Fruit fly (Drosophila melanogaster) whole organism, prepupa: Measurements from ENCODE around the gene Rbp1-like.
A peak's percentile ranks its signal among the peaks of the same experiment; 100 is the strongest.

Experiments
- Blimp-1 ChIP-seq: fragments of 200-800 bp; sonication (Bioruptor generic); optimal IDR thresholded peaks from 3 replicates; lab custom pipeline; 2017; ENCODE audit warnings: missing biosample characterization, missing genetic modification characterization, mild to moderate bottlenecking, moderate library complexity, missing genetic modification reagents
- CG10631 ChIP-seq: fragments of 200-800 bp; sonication (Bioruptor generic); optimal IDR thresholded peaks from 2 replicates; lab custom pipeline; 2016; ENCODE audit warnings: missing biosample characterization, missing genetic modification characterization
- CG10669 ChIP-seq: fragments of 200-800 bp; sonication (Bioruptor generic); optimal IDR thresholded peaks from 3 replicates; lab custom pipeline; 2018; ENCODE audit warnings: missing biosample characterization, mild to moderate bottlenecking, missing genetic modification characterization, moderate library complexity
- CG11294 ChIP-seq: fragments of 200-800 bp; sonication (Bioruptor generic); IDR thresholded peaks from 2 replicates; pipeline ENCODE4 v1.3.6; 2022; ENCODE audit warnings: missing biosample characterization, missing genetic modification characterization
- CG11762 ChIP-seq: fragments of 200-800 bp; sonication (Bioruptor generic); optimal IDR thresholded peaks from 3 replicates; lab custom pipeline; 2016; ENCODE audit warnings: missing biosample characterization, missing genetic modification characterization; ENCODE audit not compliant: insufficient read depth
- CG11902 ChIP-seq: fragments of 200-800 bp; sonication (Bioruptor generic); optimal IDR thresholded peaks from 3 replicates; lab custom pipeline; 2016; ENCODE audit warnings: missing biosample characterization, missing genetic modification characterization
- CG15336 ChIP-seq: fragments of 200-800 bp; sonication (Bioruptor generic); IDR thresholded peaks from 2 replicates; pipeline ENCODE4 v1.3.6; 2022; ENCODE audit warnings: missing biosample characterization, missing genetic modification characterization
- CG1621 ChIP-seq: fragments of 200-800 bp; sonication (Bioruptor generic); optimal IDR thresholded peaks from 3 replicates; lab custom pipeline; 2018; ENCODE audit warnings: missing biosample characterization, mild to moderate bottlenecking, missing genetic modification characterization
- CG16779 ChIP-seq: fragments of 200-800 bp; sonication (Bioruptor generic); optimal IDR thresholded peaks from 3 replicates; lab custom pipeline; 2017; ENCODE audit warnings: missing biosample characterization, mild to moderate bottlenecking, missing genetic modification characterization
- CG3032 ChIP-seq: fragments of 200-800 bp; optimal IDR thresholded peaks from 2 replicates; lab custom pipeline; 2019; ENCODE audit warnings: missing biosample characterization, mild to moderate bottlenecking, missing genetic modification characterization, moderate library complexity
- CG31627 ChIP-seq: fragments of 200-800 bp; sonication (Bioruptor generic); optimal IDR thresholded peaks from 3 replicates; lab custom pipeline; 2016; ENCODE audit warnings: missing biosample characterization, missing genetic modification characterization
- CG32006 ChIP-seq: fragments of 200-800 bp; sonication (Bioruptor generic); optimal IDR thresholded peaks from 3 replicates; lab custom pipeline; 2017; ENCODE audit warnings: missing biosample characterization, mild to moderate bottlenecking, missing genetic modification characterization
- CG3919 ChIP-seq: fragments of 200-800 bp; sonication (Bioruptor generic); optimal IDR thresholded peaks from 3 replicates; lab custom pipeline; 2016; ENCODE audit warnings: missing biosample characterization, missing genetic modification characterization
- CG4318 ChIP-seq: fragments of 200-800 bp; sonication (Bioruptor generic); optimal IDR thresholded peaks from 3 replicates; lab custom pipeline; 2017; ENCODE audit warnings: missing biosample characterization, mild to moderate bottlenecking, missing genetic modification characterization
- CG6276 ChIP-seq: fragments of 200-800 bp; sonication (Bioruptor generic); optimal IDR thresholded peaks from 2 replicates; lab custom pipeline; 2017; ENCODE audit warnings: missing biosample characterization, mild to moderate bottlenecking, missing genetic modification characterization
- CG6792 ChIP-seq: fragments of 200-800 bp; sonication (Bioruptor generic); optimal IDR thresholded peaks from 3 replicates; lab custom pipeline; 2016; ENCODE audit warnings: missing biosample characterization, missing genetic modification characterization
- CG6808 ChIP-seq: fragments of 200-800 bp; sonication (Bioruptor generic); optimal IDR thresholded peaks from 3 replicates; lab custom pipeline; 2017; ENCODE audit warnings: missing biosample characterization, missing genetic modification characterization, mild to moderate bottlenecking, moderate library complexity, missing genetic modification reagents
- CG6854 ChIP-seq: fragments of 200-800 bp; sonication (Bioruptor generic); optimal IDR thresholded peaks from 2 replicates; lab custom pipeline; 2017; ENCODE audit warnings: missing biosample characterization, mild to moderate bottlenecking, missing genetic modification characterization
- CG7368 ChIP-seq: fragments of 200-800 bp; sonication (Bioruptor generic); optimal IDR thresholded peaks from 3 replicates; lab custom pipeline; 2016; ENCODE audit warnings: missing biosample characterization, missing genetic modification characterization
- CG8119 ChIP-seq: fragments of 200-800 bp; sonication (Bioruptor generic); IDR thresholded peaks from 3 replicates; pipeline ENCODE4 v1.3.6; 2022; ENCODE audit warnings: missing biosample characterization, missing genetic modification characterization
- CG8319 ChIP-seq: fragments of 200-800 bp; sonication (Bioruptor generic); optimal IDR thresholded peaks from 3 replicates; lab custom pipeline; 2016; ENCODE audit warnings: missing biosample characterization, missing genetic modification characterization
- CG8632 ChIP-seq: fragments of 200-800 bp; sonication (Bioruptor generic); optimal IDR thresholded peaks from 3 replicates; lab custom pipeline; 2016; ENCODE audit warnings: missing biosample characterization, missing genetic modification characterization
- Eip75B ChIP-seq: fragments of 200-800 bp; sonication (Bioruptor generic); optimal IDR thresholded peaks from 3 replicates; lab custom pipeline; 2016; ENCODE audit warnings: missing biosample characterization, missing genetic modification characterization
- Eip78C ChIP-seq: fragments of 200-800 bp; sonication (Bioruptor generic); peaks from one replicate; lab custom pipeline; 2016; ENCODE audit warnings: missing biosample characterization, missing genetic modification characterization
- Ets96B ChIP-seq: fragments of 200-800 bp; optimal IDR thresholded peaks from 2 replicates; lab custom pipeline; 2019; ENCODE audit warnings: missing biosample characterization, mild to moderate bottlenecking, missing genetic modification characterization, moderate library complexity
- Gug ChIP-seq: fragments of 200-800 bp; sonication (Bioruptor generic); IDR thresholded peaks from 2 replicates; pipeline ENCODE4 v1.3.6; 2022; ENCODE audit warnings: missing biosample characterization, missing genetic modification characterization
- Hr38 ChIP-seq: sonication (Bioruptor generic); optimal IDR thresholded peaks from 2 replicates; lab custom pipeline; 2016; ENCODE audit warnings: missing biosample characterization, missing genetic modification characterization
- Hr4 ChIP-seq: fragments of 200-800 bp; sonication (Bioruptor generic); optimal IDR thresholded peaks from 3 replicates; lab custom pipeline; 2016; ENCODE audit warnings: missing biosample characterization, missing genetic modification characterization
- Lpt ChIP-seq: fragments of 200-800 bp; sonication (Bioruptor generic); optimal IDR thresholded peaks from 3 replicates; lab custom pipeline; 2016; ENCODE audit warnings: missing biosample characterization, missing genetic modification characterization
- Met ChIP-seq: fragments of 200-800 bp; sonication (Bioruptor generic); optimal IDR thresholded peaks from 3 replicates; lab custom pipeline; 2016; ENCODE audit warnings: missing biosample characterization, missing genetic modification characterization
- OdsH ChIP-seq: fragments of 200-800 bp; sonication (Bioruptor generic); optimal IDR thresholded peaks from 3 replicates; lab custom pipeline; 2016; ENCODE audit warnings: missing biosample characterization, missing genetic modification characterization
- Sox102F ChIP-seq: fragments of 200-800 bp; sonication (Bioruptor generic); optimal IDR thresholded peaks from 2 replicates; lab custom pipeline; 2016; ENCODE audit warnings: missing biosample characterization, mild to moderate bottlenecking, missing genetic modification characterization
- Sox14 ChIP-seq: fragments of 200-800 bp; sonication (Bioruptor generic); optimal IDR thresholded peaks from 3 replicates; lab custom pipeline; 2016; ENCODE audit warnings: missing biosample characterization, missing genetic modification characterization
- Sox15 ChIP-seq: fragments of 200-800 bp; sonication (Bioruptor generic); optimal IDR thresholded peaks from 3 replicates; lab custom pipeline; 2016; ENCODE audit warnings: missing biosample characterization, missing genetic modification characterization
- acj6 ChIP-seq: fragments of 200-800 bp; sonication (Bioruptor generic); optimal IDR thresholded peaks from 3 replicates; lab custom pipeline; 2016; ENCODE audit warnings: missing biosample characterization, missing genetic modification characterization
- cyc ChIP-seq: fragments of 200-800 bp; sonication (Bioruptor generic); optimal IDR thresholded peaks from 3 replicates; lab custom pipeline; 2016; ENCODE audit warnings: missing biosample characterization, missing genetic modification characterization
- dac ChIP-seq: fragments of 200-800 bp; sonication (Bioruptor generic); optimal IDR thresholded peaks from 2 replicates; lab custom pipeline; 2017; ENCODE audit warnings: missing biosample characterization, mild to moderate bottlenecking, missing genetic modification characterization
- dsx ChIP-seq: fragments of 200-800 bp; optimal IDR thresholded peaks from 3 replicates; lab custom pipeline; 2019; ENCODE audit warnings: missing biosample characterization, mild to moderate bottlenecking, missing genetic modification characterization, moderate library complexity; ENCODE audit not compliant: poor library complexity, severe bottlenecking
- eg ChIP-seq: fragments of 200-800 bp; sonication (Bioruptor generic); IDR thresholded peaks from 3 replicates; pipeline ENCODE4 v1.3.6; 2022; ENCODE audit warnings: missing biosample characterization, missing genetic modification characterization
- esn ChIP-seq: fragments of 200-800 bp; sonication (Bioruptor generic); optimal IDR thresholded peaks from 2 replicates; lab custom pipeline; 2016; ENCODE audit warnings: missing biosample characterization, mild to moderate bottlenecking, missing genetic modification characterization, moderate library complexity
- fd85E ChIP-seq: fragments of 200-800 bp; sonication (Bioruptor generic); optimal IDR thresholded peaks from 3 replicates; lab custom pipeline; 2016; ENCODE audit warnings: missing biosample characterization, missing genetic modification characterization
- fkh ChIP-seq: fragments of 200-800 bp; sonication (Bioruptor generic); optimal IDR thresholded peaks from 3 replicates; lab custom pipeline; 2017; ENCODE audit warnings: missing biosample characterization, mild to moderate bottlenecking, missing genetic modification characterization, moderate library complexity
- lz ChIP-seq: fragments of 200-800 bp; sonication (Bioruptor generic); optimal IDR thresholded peaks from 3 replicates; lab custom pipeline; 2016; ENCODE audit warnings: missing biosample characterization, missing genetic modification characterization
- net ChIP-seq: fragments of 200-800 bp; sonication (Bioruptor generic); optimal IDR thresholded peaks from 3 replicates; lab custom pipeline; 2016; ENCODE audit warnings: missing biosample characterization, missing genetic modification characterization
- salr ChIP-seq, 2 experiments: fragments of 200-800 bp; sonication (Bioruptor generic); optimal IDR thresholded peaks; 3 replicates each; lab custom pipeline; 2016 to 2018; ENCODE audit warnings: missing biosample characterization in 2 of 2, missing genetic modification characterization in 2 of 2, mild to moderate bottlenecking in 1 of 2
- spab ChIP-seq: fragments of 200-800 bp; sonication (Bioruptor generic); optimal IDR thresholded peaks from 2 replicates; lab custom pipeline; 2017; ENCODE audit warnings: missing biosample characterization, mild to moderate bottlenecking, missing genetic modification characterization, missing genetic modification reagents
- ss ChIP-seq, 2 experiments: fragments of 200-800 bp; sonication (Bioruptor generic); optimal IDR thresholded peaks; 2 replicates in 1 of 2; 3 replicates in 1 of 2; lab custom pipeline; 2017 to 2018; ENCODE audit warnings: mild to moderate bottlenecking in 2 of 2, missing biosample characterization in 2 of 2, missing genetic modification characterization in 2 of 2, moderate library complexity in 1 of 2
- svp ChIP-seq: fragments of 200-800 bp; sonication (Bioruptor generic); peaks from one replicate; lab custom pipeline; 2016; ENCODE audit warnings: missing biosample characterization, missing genetic modification characterization
- topi ChIP-seq: fragments of 200-800 bp; sonication (Bioruptor generic); optimal IDR thresholded peaks from 3 replicates; lab custom pipeline; 2016; ENCODE audit warnings: missing biosample characterization, missing genetic modification characterization

Rbp1-like gene

DNA sequence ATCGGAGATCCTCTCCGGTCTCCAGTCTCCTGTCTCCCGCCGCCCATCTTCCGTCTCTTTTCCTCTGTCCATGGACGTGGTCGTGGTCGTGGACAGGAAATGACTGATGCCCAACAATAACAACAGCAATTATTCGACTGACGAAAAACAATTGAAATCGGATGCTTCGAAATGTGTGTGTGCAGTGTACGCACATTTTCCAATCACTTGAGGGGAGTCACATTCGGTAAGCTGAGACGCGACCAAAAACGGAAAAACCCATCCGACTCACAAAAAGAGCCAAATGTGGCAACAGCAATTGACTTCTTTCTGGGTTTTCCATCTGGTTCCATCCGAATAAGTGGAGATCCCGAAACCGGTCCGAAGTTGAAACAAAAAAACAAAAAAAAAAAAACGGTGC, 15.2 kb downstream of the Rbp1-like start:
- TF ChIP-seq CG15336 (no peak), OdsH (GFP tag; lab: Kevin White, UChicago) (no peak), ss (GFP tag; optimal IDR thresholded peaks at IDR 0.05; lab: Kevin White, UChicago) (no peak), svp (GFP tag; lab: Kevin White, UChicago) (no peak), lz (GFP tag; lab: Kevin White, UChicago) (no peak), Sox15 (GFP tag; lab: Kevin White, UChicago) (no peak), salr (GFP tag; optimal IDR thresholded peaks at IDR 0.05; lab: Kevin White, UChicago) (no peak), Sox102F (GFP tag; lab: Kevin White, UChicago) (no peak), CG6276 (GFP tag; lab: Kevin White, UChicago) (no peak), CG6808 (no peak), net (no peak), Sox14 (GFP tag; lab: Kevin White, UChicago) (no peak), CG3032 (tag; lab: Kevin White, UChicago) (no peak), dac (GFP tag; lab: Kevin White, UChicago) (no peak)

DNA sequence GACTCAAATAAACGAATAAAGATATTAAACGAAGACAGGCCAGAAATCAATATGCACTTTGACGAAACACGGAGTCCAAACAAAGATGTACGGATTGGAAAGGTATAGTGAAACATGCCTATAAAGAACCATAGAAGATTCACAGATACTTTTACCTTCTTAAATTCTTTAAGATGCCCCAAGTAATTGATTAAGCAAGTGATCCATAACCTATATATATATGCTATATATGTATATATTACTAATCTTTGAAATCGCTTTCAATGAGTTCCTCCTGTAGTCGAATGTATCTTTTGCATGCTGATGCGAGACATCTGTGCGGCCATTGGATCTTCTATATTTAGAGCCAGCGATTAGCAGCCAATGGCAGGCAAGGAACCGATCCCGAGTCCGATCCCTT, 16.5 kb downstream of the Rbp1-like start, which contains the start of gene dmrt11E:
TSS of gene dmrt11E (plus strand) at position 43 of the 400 bp plus-strand sequence.
- TF ChIP-seq Met (no peak), acj6 (GFP tag; lab: Kevin White, UChicago) (peak; percentile 27), CG6808 (peak; percentile 42), CG6854 (GFP tag; lab: Kevin White, UChicago) (no peak), Eip78C (peak; percentile 70), topi (GFP tag; lab: Kevin White, UChicago) (no peak), fkh (GFP tag; lab: Kevin White, UChicago) (no peak), Sox14 (GFP tag; lab: Kevin White, UChicago) (no peak), esn (GFP tag; lab: Kevin White, UChicago) (no peak), CG16779 (tag; lab: Kevin White, UChicago) (no peak), Ets96B (peak; percentile 60), CG10631 (GFP tag; lab: Kevin White, UChicago) (peak; percentile 63), CG3032 (tag; lab: Kevin White, UChicago) (peak; percentile 55), CG15336 (peak; percentile 66), CG11902 (GFP tag; lab: Kevin White, UChicago) (no peak), Sox102F (GFP tag; lab: Kevin White, UChicago) (no peak), Blimp-1 (GFP tag; lab: Kevin White, UChicago) (no peak), Gug (peak; percentile 41; the same call in 1 of the 2 replicates), CG10669 (GFP tag; lab: Kevin White, UChicago) (peak; percentile 49), CG8119 (0 out of 3 replicates have a peak, but pooled peaks have one; percentile 33), Eip75B (GFP tag; lab: Kevin White, UChicago) (no peak), CG8319 (GFP tag; lab: Kevin White, UChicago) (no peak), cyc (GFP tag; lab: Kevin White, UChicago) (no peak), Lpt (GFP tag; lab: Kevin White, UChicago) (peak; percentile 14), CG8632 (GFP tag; lab: Kevin White, UChicago) (no peak), CG4318 (GFP tag; lab: Kevin White, UChicago) (no peak), CG6276 (GFP tag; lab: Kevin White, UChicago) (no peak), CG6792 (GFP tag; lab: Kevin White, UChicago) (no peak), salr (GFP tag; optimal IDR thresholded peaks at IDR 0.05; lab: Kevin White, UChicago) (no peak), Hr38 (no peak), eg (GFP tag; lab: Robert Waterston, UW) (0 out of 3 replicates have a peak, but pooled peaks have one; percentile 54), CG7368 (GFP tag; lab: Kevin White, UChicago) (no peak), OdsH (GFP tag; lab: Kevin White, UChicago) (peak; percentile 33), CG1621 (tag; lab: Kevin White, UChicago) (peak; percentile 24), CG11294 (no peak), CG11762 (GFP tag; lab: Kevin White, UChicago) (no peak), CG31627 (GFP tag; lab: Kevin White, UChicago) (no peak), CG3919 (GFP tag; lab: Kevin White, UChicago) (peak; percentile 31), fd85E (GFP tag; lab: Kevin White, UChicago) (no peak), Sox15 (GFP tag; lab: Kevin White, UChicago) (no peak), Hr4 (GFP tag; lab: Kevin White, UChicago) (no peak), CG32006 (GFP tag; lab: Kevin White, UChicago) (peak; percentile 21), dsx (GFP tag; lab: Kevin White, UChicago) (peak; percentile 64), spab (GFP tag; lab: Kevin White, UChicago) (peak; percentile 36)
